Worm (Caenorhabditis elegans) whole organism, L4/young adult: ENCODE measurements around the gene Y57G11B.3.
"Not testable (repeated sequence)": the region's sequence is repeated elsewhere in the genome, so short reads cannot be mapped to it uniquely, and the experiment has no call there.

Source experiments
- W03F9.2 ChIP-seq: fragments of 150-350 bp; optimal IDR thresholded peaks from 2 replicates; lab custom pipeline; 2014; ENCODE audit warnings: missing biosample characterization, missing genetic modification characterization
- dao-5 ChIP-seq: sonication (generic microtip); optimal IDR thresholded peaks from 2 replicates; lab custom pipeline; 2016; ENCODE audit warnings: missing genotype, missing genetic modification characterization, moderate library complexity, missing compliant biosample characterization
- him-1 ChIP-seq: sonication (generic microtip); optimal IDR thresholded peaks from 2 replicates; lab custom pipeline; 2016; ENCODE audit warnings: missing genotype, missing genetic modification reagents, missing genetic modification characterization, missing compliant biosample characterization

Y57G11B.3 gene

DNA sequence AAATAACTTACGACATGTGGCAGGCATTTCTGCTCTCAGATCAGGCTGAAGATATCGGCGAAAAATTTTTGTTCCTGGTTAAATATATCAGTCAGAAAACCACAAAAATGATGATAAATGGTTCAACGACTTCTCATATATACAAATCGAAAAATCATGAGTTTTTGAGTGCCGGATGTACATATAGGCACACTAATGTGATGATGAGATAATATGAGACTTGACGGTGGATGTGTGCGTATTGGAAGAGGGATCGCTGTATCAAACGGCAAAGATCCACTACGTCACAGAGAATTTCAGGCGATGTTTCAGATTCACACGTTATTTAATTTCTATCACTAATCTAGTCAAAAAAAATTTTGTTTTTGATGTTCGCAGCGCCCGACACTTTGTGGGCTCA, 1.6 kb downstream of the Y57G11B.3 start, which contains the start of gene glb-34:
Gene glb-34 (minus strand): TSS at position 101 of the 400 bp plus-strand sequence.
- TF ChIP-seq W03F9.2 (tag; lab: Kevin White, UChicago), result no peak
- no peak for TF ChIP-seq him-1 (tag; lab: Kevin White, UChicago)

ce11 chrIV:14571626-14572025, 2.6 kb downstream of the Y57G11B.3 start:
- TF ChIP-seq him-1 (tag; lab: Kevin White, UChicago) (no peak), W03F9.2 (tag; lab: Kevin White, UChicago) (no peak), dao-5 (no peak)

ce11 chrIV:14565062-14565461, 9.1 kb downstream of the Y57G11B.3 start, which contains the start of gene Y57G11B.2:
Y57G11B.2 (plus strand) TSS chrIV:14565362.
- no peak for TF ChIP-seq dao-5
- no peak for TF ChIP-seq W03F9.2 (tag; lab: Kevin White, UChicago)
- no peak for TF ChIP-seq him-1 (tag; lab: Kevin White, UChicago)

DNA sequence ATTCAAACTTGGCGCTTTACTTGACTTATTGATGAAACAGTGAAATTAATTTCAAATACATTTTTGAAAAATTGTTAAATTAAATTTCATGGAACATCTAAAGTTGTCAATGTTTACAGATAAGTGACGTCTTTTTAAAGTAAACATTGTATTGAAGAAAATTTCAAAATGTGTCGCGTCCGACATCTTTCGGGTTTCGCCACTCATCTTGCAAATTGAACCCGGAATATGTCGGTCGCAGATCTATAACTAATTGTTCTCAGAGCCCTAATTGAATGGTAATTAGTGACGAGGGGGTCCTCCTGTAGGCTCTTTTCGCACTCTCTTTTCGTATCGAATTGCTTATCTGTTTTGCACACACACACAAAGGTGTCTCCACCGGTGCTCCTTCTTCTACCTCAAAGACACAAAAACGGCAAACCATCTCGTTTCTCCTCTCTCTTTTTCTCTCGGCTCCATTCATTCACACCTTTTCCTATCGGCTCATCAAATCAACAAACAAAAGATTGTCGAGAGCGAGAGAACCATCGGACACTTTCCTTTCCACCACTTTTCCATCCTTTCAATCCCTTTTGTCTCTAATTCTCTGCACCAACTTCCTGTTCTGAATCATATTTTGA, 11.4 kb downstream of the Y57G11B.3 start:
- TF ChIP-seq dao-5 (no peak), W03F9.2 (tag; lab: Kevin White, UChicago) (no peak), him-1 (tag; lab: Kevin White, UChicago) (no peak)

DNA sequence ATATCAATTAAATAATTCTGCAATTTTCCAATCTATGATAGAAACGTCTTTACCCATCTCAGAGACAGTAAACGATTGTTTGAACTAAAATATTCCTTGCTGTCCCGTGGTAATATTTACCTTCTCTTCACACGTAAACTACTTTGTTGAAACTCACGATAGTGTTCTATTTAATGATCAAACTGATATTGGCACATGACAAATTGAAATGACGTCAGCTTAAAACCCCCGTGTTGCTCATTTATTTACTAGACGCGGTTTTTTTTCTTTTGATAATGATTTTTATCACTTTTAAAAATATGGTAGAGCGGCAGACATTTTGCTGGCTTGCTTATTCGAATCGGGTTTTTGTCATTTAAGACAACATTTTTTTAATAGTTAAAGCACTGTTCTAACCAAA, 12.5 kb downstream of the Y57G11B.3 start:
- TF ChIP-seq him-1 (tag; lab: Kevin White, UChicago), result no peak
- TF ChIP-seq W03F9.2 (tag; lab: Kevin White, UChicago), result no peak
- no peak for TF ChIP-seq dao-5

ce11 chrIV:14559267-14559666, 14.9 kb downstream of the Y57G11B.3 start:
- TF ChIP-seq him-1 (tag; lab: Kevin White, UChicago) (no peak), dao-5 (no peak), W03F9.2 (tag; lab: Kevin White, UChicago) (no peak)

DNA sequence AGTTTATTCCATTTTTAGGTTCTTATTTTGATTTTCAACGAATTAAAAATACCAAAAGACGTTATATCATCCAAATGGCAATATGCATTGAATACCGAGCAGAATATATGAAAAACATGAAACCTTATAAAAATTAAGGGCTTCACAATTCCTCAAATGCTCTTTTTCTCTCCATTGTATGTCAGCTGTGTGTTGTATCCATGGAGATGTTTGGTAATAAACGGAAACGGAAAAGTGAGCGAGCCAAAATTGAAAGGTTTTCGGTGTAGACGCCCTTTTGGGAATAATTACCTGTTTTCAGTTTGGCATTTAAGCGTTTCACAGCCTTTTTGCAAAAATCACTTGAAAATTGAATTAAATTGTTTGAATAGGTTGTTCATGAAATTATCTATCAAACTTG, 16.5 kb downstream of the Y57G11B.3 start:
- TF ChIP-seq dao-5, result no peak
- TF ChIP-seq him-1 (tag; lab: Kevin White, UChicago), result no peak
- no peak for TF ChIP-seq W03F9.2 (tag; lab: Kevin White, UChicago)

DNA sequence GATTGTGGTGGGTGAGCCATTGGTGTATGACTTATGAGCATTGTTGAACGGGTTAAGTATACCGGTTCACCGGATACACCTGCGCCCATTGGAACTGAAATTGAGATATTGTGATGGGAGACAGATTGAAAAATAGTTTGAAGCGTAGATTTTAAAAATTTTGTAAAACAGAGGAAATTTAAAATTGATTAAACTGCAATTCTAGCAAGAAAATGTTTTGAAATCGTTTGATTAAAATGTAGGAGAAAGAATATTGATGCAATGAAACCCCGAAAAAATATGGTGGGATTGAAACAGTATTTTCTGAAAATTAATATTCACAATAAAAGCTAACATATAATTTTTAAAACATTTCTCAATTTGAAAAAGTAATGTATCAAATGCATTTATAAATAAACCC, 19.4 kb downstream of the Y57G11B.3 start, which contains the start of gene Y57G11B.6:
Gene Y57G11B.6 (minus strand): TSS at position 101 of the 400 bp plus-strand sequence.
- TF ChIP-seq W03F9.2 (tag; lab: Kevin White, UChicago) (no peak), him-1 (tag; lab: Kevin White, UChicago) (no peak), dao-5 (no peak)

ce11 chrIV:14551870-14552269, 22.3 kb downstream of the Y57G11B.3 start, which contains the start of gene pals-30:
pals-30 (minus strand) TSS chrIV:14551970.
- not testable (repeated sequence) for TF ChIP-seq him-1 (tag; lab: Kevin White, UChicago); dao-5; W03F9.2 (tag; lab: Kevin White, UChicago)

ce11 chrIV:14549308-14549707, 24.9 kb downstream of the Y57G11B.3 start, which contains the start of gene T27E7.9:
T27E7.9 (minus strand) TSS chrIV:14549408.
- TF ChIP-seq W03F9.2 (tag; lab: Kevin White, UChicago) (no peak), him-1 (tag; lab: Kevin White, UChicago) (no peak), dao-5 (no peak)

DNA sequence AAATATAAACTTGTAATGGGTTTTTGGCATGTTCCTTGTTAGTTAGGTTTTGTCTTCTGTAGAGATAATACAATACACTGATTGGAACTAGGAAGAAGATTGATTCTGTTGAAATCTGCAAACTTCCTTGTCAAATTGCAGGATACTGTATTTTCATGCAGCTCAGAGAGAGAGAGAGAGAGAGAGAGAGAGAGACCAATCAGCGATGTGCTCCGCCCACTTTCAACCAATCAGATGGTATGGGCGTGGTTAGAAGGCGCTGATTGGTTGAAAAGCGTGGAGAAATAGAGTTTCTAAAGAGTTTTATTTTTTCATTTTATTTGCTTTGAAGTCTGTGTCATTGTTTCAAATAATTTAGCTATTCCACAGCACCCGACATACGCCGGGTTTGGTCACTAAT, 26.9 kb downstream of the Y57G11B.3 start:
- TF ChIP-seq W03F9.2 (tag; lab: Kevin White, UChicago) (no peak), him-1 (tag; lab: Kevin White, UChicago) (no peak), dao-5 (no peak)

DNA sequence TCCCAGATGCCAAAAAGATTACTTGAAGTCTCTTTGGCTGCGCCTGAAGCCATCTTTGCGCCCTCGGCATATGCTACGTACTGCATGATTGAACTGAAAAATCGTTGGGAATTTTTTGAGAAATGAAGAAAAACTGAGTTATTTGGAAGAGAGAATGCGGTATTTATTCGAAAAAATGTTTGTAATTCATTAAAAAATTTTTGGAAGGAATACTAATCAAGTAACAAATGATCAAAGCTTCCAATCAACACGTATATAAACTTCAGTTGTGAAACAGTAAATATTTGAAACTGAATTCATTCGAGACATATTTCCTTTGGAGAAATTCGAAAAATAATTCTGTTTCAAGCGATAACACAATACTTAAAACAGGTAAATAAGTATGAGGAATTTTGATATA, 31.7 kb downstream of the Y57G11B.3 start, which contains the start of gene pals-29:
Gene pals-29 (minus strand): TSS at position 101 of the 400 bp plus-strand sequence.
- no peak for TF ChIP-seq W03F9.2 (tag; lab: Kevin White, UChicago)
- TF ChIP-seq him-1 (tag; lab: Kevin White, UChicago), result no peak
- TF ChIP-seq dao-5, result no peak

ce11 chrIV:14536911-14537310, 37.3 kb downstream of the Y57G11B.3 start, which contains the start of gene T27E7.5:
T27E7.5 (plus strand) TSS chrIV:14537163.
- TF ChIP-seq dao-5 (no peak), W03F9.2 (tag; lab: Kevin White, UChicago) (no peak), him-1 (tag; lab: Kevin White, UChicago) (no peak)

DNA sequence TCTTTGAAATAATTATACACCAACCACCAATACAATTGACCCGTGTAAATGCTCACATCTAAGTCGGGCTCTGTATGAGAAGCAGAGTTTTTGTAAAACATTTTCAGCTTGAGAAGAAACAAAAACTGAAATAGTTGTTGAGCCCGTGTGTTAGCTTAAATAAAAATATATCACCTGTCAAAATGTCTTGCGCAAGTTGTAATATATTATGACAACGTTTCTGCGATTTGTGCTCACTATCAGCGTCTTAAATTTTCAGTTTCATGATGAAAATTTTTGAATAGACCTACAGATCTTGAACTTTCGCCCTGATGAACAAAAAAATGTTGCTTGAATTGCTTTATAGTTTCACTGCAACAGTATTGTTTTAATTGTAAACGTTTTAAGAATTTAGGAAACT, 39.2 kb downstream of the Y57G11B.3 start, which contains the start of gene T27E7.4:
Gene T27E7.4 (minus strand): TSS at position 101 of the 400 bp plus-strand sequence.
- TF ChIP-seq dao-5 (no peak), him-1 (tag; lab: Kevin White, UChicago) (no peak), W03F9.2 (tag; lab: Kevin White, UChicago) (no peak)
